Fruit fly (Drosophila melanogaster): ENCODE measurements around the gene CG3224.

dm6 chrX:6641602-6642001 is 19.7 kb downstream of the CG3224 start:
- no peak for TF ChIP-seq psq (optimal IDR thresholded peaks at IDR 0.05)
- TF ChIP-seq h (optimal IDR thresholded peaks at IDR 0.05), result no peak
- TF ChIP-seq insv (optimal IDR thresholded peaks at IDR 0.05), result no peak
- TF ChIP-seq ttk (optimal IDR thresholded peaks at IDR 0.05), result no peak
- TF ChIP-seq Myc (optimal IDR thresholded peaks at IDR 0.05), result no peak
